Worm (Caenorhabditis elegans) whole organism, L4 larva: ENCODE data around the gene srx-58.

Source experiments
- Y105C5A.15 ChIP-seq: fragments of 200-800 bp; sonication (Bioruptor generic); IDR thresholded peaks from 2 replicates; pipeline ENCODE4 v1.3.6; 2022; ENCODE audit warnings: missing genetic modification characterization, missing compliant biosample characterization
- aly-2 ChIP-seq: sonication (generic microtip); optimal IDR thresholded peaks from 2 replicates; lab custom pipeline; 2018; ENCODE audit warnings: missing biosample characterization, missing genetic modification characterization
- ama-1 ChIP-seq: fragments of 150-350 bp; optimal IDR thresholded peaks from 2 replicates; lab custom pipeline; 2014; ENCODE audit warnings: inconsistent platforms, mixed read lengths
- daf-8 ChIP-seq: fragments of 200-800 bp; sonication (Bioruptor generic); IDR thresholded peaks from 2 replicates; pipeline ENCODE4 v1.3.6; 2022; ENCODE audit warnings: missing genetic modification characterization, missing compliant biosample characterization
- lir-3 ChIP-seq: sonication (generic microtip); optimal IDR thresholded peaks from 2 replicates; lab custom pipeline; 2016; ENCODE audit warnings: mild to moderate bottlenecking, missing genetic modification characterization, missing compliant biosample characterization
- mdl-1 ChIP-seq, 2 experiments: fragments of 150-350 bp in 1 of 2; sonication (generic microtip) in 1 of 2; optimal IDR thresholded peaks; 2 replicates each; lab custom pipeline; 2014 to 2017; ENCODE audit warnings: missing biosample characterization in 2 of 2, missing genetic modification characterization in 2 of 2
- nhr-76 ChIP-seq: fragments of 150-350 bp; optimal IDR thresholded peaks from 2 replicates; lab custom pipeline; 2014; ENCODE audit warnings: missing biosample characterization, missing genetic modification characterization
- skn-1 ChIP-seq: fragments of 150-350 bp; optimal IDR thresholded peaks from 2 replicates; lab custom pipeline; 2014; ENCODE audit warnings: missing biosample characterization, missing genetic modification characterization
- snpc-4 ChIP-seq: fragments of 150-350 bp; optimal IDR thresholded peaks from 2 replicates; lab custom pipeline; 2014; ENCODE audit warnings: missing biosample characterization, missing genetic modification characterization
- spr-3 ChIP-seq: fragments of 200-800 bp; sonication (Bioruptor generic); optimal IDR thresholded peaks from 2 replicates; lab custom pipeline; 2018; ENCODE audit warnings: mild to moderate bottlenecking, missing genetic modification characterization, missing compliant biosample characterization

ce11 chrV:15347292-15347691 lies 5.2 kb upstream of the srx-58 start, which contains the start of gene C29F3.3:
- TF ChIP-seq skn-1 (no peak), ama-1 (lab: Kevin White, UChicago) (no peak), Y105C5A.15 (GFP tag; lab: Robert Waterston, UW) (no peak), aly-2 (no peak), lir-3 (tag; lab: Kevin White, UChicago) (no peak), spr-3 (GFP tag; lab: Kevin White, UChicago) (no peak), daf-8 (GFP tag; lab: Robert Waterston, UW) (no peak), mdl-1 (tag; optimal IDR thresholded peaks at IDR 0.05; lab: Kevin White, UChicago) (no peak), snpc-4 (no peak), nhr-76 (tag; lab: Kevin White, UChicago) (no peak)
